Worm (Caenorhabditis elegans): Measurements from ENCODE around the gene sre-39.

ce11 chrII:4650072-4650471 lies 37.0 kb upstream of the sre-39 start:
- TF ChIP-seq nhr-80 (tag; optimal IDR thresholded peaks at IDR 0.05): no peak
- no peak for TF ChIP-seq K11D2.4 (GFP tag; IDR thresholded peaks at IDR 0.05)
- TF ChIP-seq dpl-1 (GFP tag; optimal IDR thresholded peaks at IDR 0.05): no peak
- no peak for TF ChIP-seq hrde-1 (tag; optimal IDR thresholded peaks at IDR 0.05; ENCODE audit: borderline replicate concordance)
- TF ChIP-seq pha-4 (tag; optimal IDR thresholded peaks at IDR 0.05): no peak
- no peak for TF ChIP-seq B0336.3 (GFP tag; IDR thresholded peaks at IDR 0.05)
- TF ChIP-seq unc-62 (GFP tag; optimal IDR thresholded peaks at IDR 0.05): no peak
- TF ChIP-seq ama-1 (optimal IDR thresholded peaks at IDR 0.05): no peak
- no peak for TF ChIP-seq ama-1 (GFP tag; optimal IDR thresholded peaks at IDR 0.05)
- no peak for TF ChIP-seq rcor-1 (GFP tag; IDR thresholded peaks at IDR 0.05)
- no peak for TF ChIP-seq ets-4 (GFP tag; optimal IDR thresholded peaks at IDR 0.05)
- no peak for TF ChIP-seq B0035.1 (tag; optimal IDR thresholded peaks at IDR 0.05)
